Worm (Caenorhabditis elegans) whole organism, L1 larva: ENCODE data around the gene acds-10.
A peak's percentile ranks its signal among the peaks of the same experiment; 100 is the strongest.

Experiments used
- C34B4.2 ChIP-seq: sonication (generic microtip); optimal IDR thresholded peaks from 2 replicates; lab custom pipeline; 2017; ENCODE audit warnings: mild to moderate bottlenecking, missing genetic modification characterization, missing compliant biosample characterization
- F16B12.6 ChIP-seq: fragments of 150-350 bp; optimal IDR thresholded peaks from 2 replicates; lab custom pipeline; 2014; ENCODE audit warnings: missing biosample characterization, missing genetic modification characterization
- Y116A8C.19 ChIP-seq: sonication (generic microtip); optimal IDR thresholded peaks from 2 replicates; lab custom pipeline; 2016; ENCODE audit warnings: missing compliant biosample characterization, missing genetic modification characterization, borderline replicate concordance
- aly-2 ChIP-seq: fragments of 150-350 bp; optimal IDR thresholded peaks from 2 replicates; lab custom pipeline; 2014; ENCODE audit warnings: missing biosample characterization, missing genetic modification characterization
- ama-1 ChIP-seq: fragments of 150-350 bp; optimal IDR thresholded peaks from 2 replicates; lab custom pipeline; 2014
- ceh-88 ChIP-seq: fragments of 200-800 bp; sonication (Bioruptor generic); IDR thresholded peaks from 2 replicates; pipeline ENCODE4 v1.3.6; 2022; ENCODE audit warnings: missing genetic modification characterization, missing compliant biosample characterization
- ces-1 ChIP-seq: fragments of 150-350 bp; optimal IDR thresholded peaks from 2 replicates; lab custom pipeline; 2014; ENCODE audit warnings: missing biosample characterization, missing genetic modification reagents, missing genetic modification characterization
- dsc-1 ChIP-seq: sonication (generic microtip); optimal IDR thresholded peaks from 2 replicates; lab custom pipeline; 2016; ENCODE audit warnings: mild to moderate bottlenecking, missing genetic modification characterization, missing compliant biosample characterization
- egl-13 ChIP-seq: sonication (generic microtip); optimal IDR thresholded peaks from 2 replicates; lab custom pipeline; 2016; ENCODE audit warnings: missing genotype, missing genetic modification reagents, missing genetic modification characterization, missing compliant biosample characterization
- egl-27 ChIP-seq, 2 experiments: fragments of 150-350 bp in 1 of 2; sonication (generic microtip); optimal IDR thresholded peaks; 3 replicates each; lab custom pipeline; 2017 to 2018; ENCODE audit warnings: missing biosample characterization in 2 of 2, missing genetic modification characterization in 2 of 2, missing genetic modification reagents in 2 of 2
- elt-2 ChIP-seq: sonication (generic microtip); optimal IDR thresholded peaks from 2 replicates; lab custom pipeline; 2016; ENCODE audit warnings: missing genetic modification characterization, mild to moderate bottlenecking, inconsistent platforms, missing compliant biosample characterization, missing genetic modification reagents
- ets-5 ChIP-seq: fragments of 200-800 bp; sonication (Bioruptor generic); IDR thresholded peaks from 2 replicates; pipeline ENCODE4 v1.3.6; 2022; ENCODE audit warnings: missing genetic modification characterization, missing compliant biosample characterization
- fkh-10 ChIP-seq: sonication (generic microtip); optimal IDR thresholded peaks from 2 replicates; lab custom pipeline; 2017; ENCODE audit warnings: missing biosample characterization, missing genetic modification reagents, missing genetic modification characterization
- grh-1 ChIP-seq: fragments of 200-800 bp; sonication (Bioruptor generic); IDR thresholded peaks from 2 replicates; pipeline ENCODE4 v1.3.6; 2022; ENCODE audit warnings: missing genetic modification reagents, missing genetic modification characterization, missing compliant biosample characterization
- hlh-17 ChIP-seq: fragments of 200-800 bp; sonication (Bioruptor generic); optimal IDR thresholded peaks from 2 replicates; lab custom pipeline; 2018; ENCODE audit warnings: missing genetic modification characterization, mild to moderate bottlenecking, missing compliant biosample characterization, moderate library complexity, borderline replicate concordance
- hlh-4 ChIP-seq: sonication (generic microtip); optimal IDR thresholded peaks from 2 replicates; lab custom pipeline; 2016; ENCODE audit warnings: mild to moderate bottlenecking, missing genetic modification characterization, missing compliant biosample characterization
- hpl-2 ChIP-seq: fragments of 150-350 bp; optimal IDR thresholded peaks from 2 replicates; lab custom pipeline; 2014; ENCODE audit warnings: missing biosample characterization, missing genetic modification reagents, missing genetic modification characterization
- irx-1 ChIP-seq: sonication (generic microtip); optimal IDR thresholded peaks from 2 replicates; lab custom pipeline; 2016; ENCODE audit warnings: missing genetic modification characterization, missing compliant biosample characterization
- jun-1 ChIP-seq: fragments of 150-350 bp; optimal IDR thresholded peaks from 2 replicates; lab custom pipeline; 2014; ENCODE audit warnings: missing biosample characterization, missing genetic modification reagents, missing genetic modification characterization
- lin-13 ChIP-seq: fragments of 150-350 bp; optimal IDR thresholded peaks from 2 replicates; lab custom pipeline; 2014; ENCODE audit warnings: missing biosample characterization, missing genetic modification reagents, missing genetic modification characterization
- lin-14 ChIP-seq: fragments of 200-800 bp; sonication (Bioruptor generic); optimal IDR thresholded peaks from 2 replicates; lab custom pipeline; 2018; ENCODE audit warnings: mild to moderate bottlenecking, missing genetic modification characterization, moderate library complexity, missing compliant biosample characterization
- lin-35 ChIP-seq, 2 experiments: fragments of 150-350 bp; optimal IDR thresholded peaks; 2 replicates each; lab custom pipeline; 2014; ENCODE audit warnings: missing biosample characterization in 2 of 2, missing genetic modification characterization in 2 of 2, missing genetic modification reagents in 2 of 2
- lir-3 ChIP-seq: sonication (generic microtip); optimal IDR thresholded peaks from 2 replicates; lab custom pipeline; 2016; ENCODE audit warnings: mild to moderate bottlenecking, missing genetic modification characterization, moderate library complexity, missing compliant biosample characterization; ENCODE audit not compliant: poor library complexity
- mab-9 ChIP-seq: fragments of 200-800 bp; sonication (Bioruptor generic); IDR thresholded peaks from 2 replicates; pipeline ENCODE4 v1.3.6; 2022; ENCODE audit warnings: missing genetic modification reagents, missing genetic modification characterization, missing compliant biosample characterization
- mef-2 ChIP-seq: fragments of 150-350 bp; optimal IDR thresholded peaks from 2 replicates; lab custom pipeline; 2014; ENCODE audit warnings: missing biosample characterization, missing genetic modification characterization
- mep-1 ChIP-seq: fragments of 150-350 bp; optimal IDR thresholded peaks from 2 replicates; lab custom pipeline; 2014; ENCODE audit warnings: missing biosample characterization, missing genetic modification characterization
- nhr-12 ChIP-seq: sonication (generic microtip); optimal IDR thresholded peaks from 2 replicates; lab custom pipeline; 2017; ENCODE audit warnings: missing biosample characterization, missing genetic modification characterization
- nhr-20 ChIP-seq: sonication (generic microtip); optimal IDR thresholded peaks from 2 replicates; lab custom pipeline; 2016; ENCODE audit warnings: mild to moderate bottlenecking, missing genetic modification characterization, missing compliant biosample characterization
- nhr-28 ChIP-seq: fragments of 150-350 bp; optimal IDR thresholded peaks from 2 replicates; lab custom pipeline; 2014; ENCODE audit warnings: missing biosample characterization, missing genetic modification characterization
- nhr-47 ChIP-seq: sonication (generic microtip); optimal IDR thresholded peaks from 2 replicates; lab custom pipeline; 2016; ENCODE audit warnings: mild to moderate bottlenecking, missing genetic modification characterization, moderate library complexity, missing compliant biosample characterization
- nhr-71 ChIP-seq: sonication (generic microtip); optimal IDR thresholded peaks from 2 replicates; lab custom pipeline; 2016; ENCODE audit warnings: mild to moderate bottlenecking, missing genetic modification characterization, moderate library complexity, missing compliant biosample characterization
- nhr-85 ChIP-seq: sonication (generic microtip); peaks from one replicate; lab custom pipeline; 2016; ENCODE audit warnings: missing genetic modification characterization, inconsistent platforms, missing compliant biosample characterization
- pax-3 ChIP-seq: fragments of 200-800 bp; sonication (Bioruptor generic); optimal IDR thresholded peaks from 2 replicates; lab custom pipeline; 2018; ENCODE audit warnings: mild to moderate bottlenecking, missing genetic modification characterization, moderate library complexity, missing compliant biosample characterization
- rnt-1 ChIP-seq: sonication (generic microtip); optimal IDR thresholded peaks from 2 replicates; lab custom pipeline; 2016; ENCODE audit warnings: mild to moderate bottlenecking, missing genetic modification characterization, moderate library complexity, missing compliant biosample characterization
- skn-1 ChIP-seq: fragments of 150-350 bp; optimal IDR thresholded peaks from 2 replicates; lab custom pipeline; 2014; ENCODE audit warnings: missing biosample characterization, missing genetic modification characterization
- sox-4 ChIP-seq: sonication (generic microtip); optimal IDR thresholded peaks from 2 replicates; lab custom pipeline; 2016; ENCODE audit warnings: missing genetic modification characterization, missing compliant biosample characterization
- sptf-1 ChIP-seq: fragments of 150-350 bp; optimal IDR thresholded peaks from 2 replicates; lab custom pipeline; 2014; ENCODE audit warnings: missing biosample characterization, missing genetic modification characterization
- sup-37 ChIP-seq: fragments of 200-800 bp; sonication (Bioruptor generic); optimal IDR thresholded peaks from 2 replicates; lab custom pipeline; 2018; ENCODE audit warnings: mild to moderate bottlenecking, missing genetic modification characterization, missing compliant biosample characterization
- tbx-2 ChIP-seq: sonication (generic microtip); optimal IDR thresholded peaks from 2 replicates; lab custom pipeline; 2016; ENCODE audit warnings: missing genetic modification characterization, missing compliant biosample characterization
- unc-130 ChIP-seq: fragments of 150-350 bp; optimal IDR thresholded peaks from 2 replicates; lab custom pipeline; 2017; ENCODE audit warnings: missing biosample characterization, missing genetic modification characterization, inconsistent platforms
- unc-86 ChIP-seq: sonication (generic microtip); optimal IDR thresholded peaks from 2 replicates; lab custom pipeline; 2016; ENCODE audit warnings: missing genetic modification characterization, missing compliant biosample characterization
- vab-15 ChIP-seq: sonication (generic microtip); optimal IDR thresholded peaks from 2 replicates; lab custom pipeline; 2017; ENCODE audit warnings: missing genotype, mild to moderate bottlenecking, missing genetic modification characterization, missing compliant biosample characterization
- zip-4 ChIP-seq: fragments of 200-800 bp; sonication (Bioruptor generic); optimal IDR thresholded peaks from 2 replicates; lab custom pipeline; 2018; ENCODE audit warnings: mild to moderate bottlenecking, missing genetic modification characterization, moderate library complexity, missing compliant biosample characterization
- ztf-11 ChIP-seq, 2 experiments: sonication (generic microtip); optimal IDR thresholded peaks; 2 replicates each; lab custom pipeline; 2016 to 2017; ENCODE audit warnings: missing genetic modification characterization in 2 of 2, missing biosample characterization in 1 of 2, missing compliant biosample characterization in 1 of 2
- ztf-4 ChIP-seq: fragments of 150-350 bp; optimal IDR thresholded peaks from 2 replicates; lab custom pipeline; 2014; ENCODE audit warnings: missing biosample characterization, missing genetic modification characterization

The acds-10 gene

ce11 chrV:5782687-5783086 lies 35.1 kb downstream of the acds-10 start, which contains the start of gene fbxa-183:
fbxa-183 (minus strand) TSS chrV:5782787.
- TF ChIP-seq ets-5 (GFP tag; lab: Robert Waterston, UW) (no peak), vab-15 (no peak), pax-3 (tag; lab: Kevin White, UChicago) (no peak), Y116A8C.19 (no peak), dsc-1 (tag; lab: Kevin White, UChicago) (no peak), ama-1 (lab: Kevin White, UChicago) (no peak), mef-2 (tag; lab: Kevin White, UChicago) (no peak)

ce11 chrV:5785372-5785771 lies 37.8 kb downstream of the acds-10 start, which contains the start of gene F44E7.7:
F44E7.7 (minus strand) TSS chrV:5785472.
- TF ChIP-seq zip-4 (GFP tag; lab: Kevin White, UChicago) = no peak
- no peak for TF ChIP-seq lin-35 (GFP tag; optimal IDR thresholded peaks at IDR 0.05; lab: Kevin White, UChicago)
- no peak for TF ChIP-seq F16B12.6
- TF ChIP-seq unc-130 (tag; lab: Kevin White, UChicago) = no peak
- no peak for TF ChIP-seq nhr-85 (tag; lab: Kevin White, UChicago)
- no peak for TF ChIP-seq C34B4.2 (tag; lab: Kevin White, UChicago)
- no peak for TF ChIP-seq ces-1 (GFP tag; lab: Kevin White, UChicago)
- TF ChIP-seq hpl-2 = no peak
- no peak for TF ChIP-seq irx-1 (tag; lab: Kevin White, UChicago)
- no peak for TF ChIP-seq nhr-71 (tag; lab: Kevin White, UChicago)
- no peak for TF ChIP-seq ztf-4 (tag; lab: Kevin White, UChicago)
- TF ChIP-seq hlh-4 (tag; lab: Kevin White, UChicago) = no peak
- TF ChIP-seq rnt-1 (tag; lab: Kevin White, UChicago) = no peak
- no peak for TF ChIP-seq sox-4 (tag; lab: Kevin White, UChicago)
- no peak for TF ChIP-seq egl-27 (tag; optimal IDR thresholded peaks at IDR 0.05; lab: Kevin White, UChicago)
- no peak for TF ChIP-seq fkh-10 (GFP tag; lab: Kevin White, UChicago)
- TF ChIP-seq, all 84 proteins: peak for 0

- TF ChIP-seq sup-37 (GFP tag; lab: Kevin White, UChicago) (no peak), unc-86 (no peak), lin-14 (peak; percentile 62), ztf-11 (tag; optimal IDR thresholded peaks at IDR 0.05; lab: Kevin White, UChicago) (no peak), nhr-20 (peak; percentile 0), hpl-2 (no peak), aly-2 (tag; lab: Kevin White, UChicago) (no peak), sptf-1 (tag; lab: Kevin White, UChicago) (no peak), ets-5 (GFP tag; lab: Robert Waterston, UW) (no peak)
These were observed 41.0 kb downstream of the acds-10 start for ce11 chrV:5788650-5789049.

- TF ChIP-seq sup-37 (GFP tag; lab: Kevin White, UChicago) = peak; percentile 40
- TF ChIP-seq nhr-47 (tag; lab: Kevin White, UChicago) = peak; percentile 92
- no peak for TF ChIP-seq C34B4.2 (tag; lab: Kevin White, UChicago)
- peak; percentile 64 for TF ChIP-seq jun-1
- peak; percentile 55; the same call in 1 of the 2 replicates for TF ChIP-seq mab-9
- TF ChIP-seq nhr-12 (tag; lab: Kevin White, UChicago) = no peak
- TF ChIP-seq unc-130 (tag; lab: Kevin White, UChicago) = peak; percentile 50
- TF ChIP-seq lin-13 (GFP tag; lab: Kevin White, UChicago) = peak; percentile 89
- peak in 1 of 2 experiments; percentile 75 for TF ChIP-seq ztf-11 (tag; optimal IDR thresholded peaks at IDR 0.05; lab: Kevin White, UChicago)
- peak; percentile 68 for TF ChIP-seq skn-1
- peak; percentile 84 for TF ChIP-seq unc-86
- peak; percentile 42 for TF ChIP-seq elt-2
- TF ChIP-seq egl-13 = peak; percentile 80
- TF ChIP-seq ces-1 (GFP tag; lab: Kevin White, UChicago) = no peak
- no peak for TF ChIP-seq hlh-17 (GFP tag; lab: Kevin White, UChicago)
- TF ChIP-seq grh-1 = peak; percentile 68
- TF ChIP-seq egl-27 (tag; optimal IDR thresholded peaks at IDR 0.05; lab: Kevin White, UChicago) = no peak
- peak; percentile 91 for TF ChIP-seq lin-14
- peak; percentile 70 for TF ChIP-seq lir-3 (tag; lab: Kevin White, UChicago)
- TF ChIP-seq tbx-2 (tag; lab: Kevin White, UChicago) = peak; percentile 85
- TF ChIP-seq mep-1 (tag; lab: Kevin White, UChicago) = peak; percentile 91
- TF ChIP-seq nhr-28 (tag; lab: Kevin White, UChicago) = no peak
- 0 out of 2 replicates have a peak, but pooled peaks have one; percentile 15 for TF ChIP-seq ceh-88
- peak; percentile 94 for TF ChIP-seq nhr-85 (tag; lab: Kevin White, UChicago)
These were observed 43.1 kb downstream of the acds-10 start, which contains the start of the genes nhr-142 and F44E7.9 for ce11 chrV:5790497-5791280. nhr-142 (minus strand) TSS chrV:5790553. F44E7.9 (plus strand) TSS chrV:5791230.
